Fruit fly (Drosophila melanogaster): Measurements from ENCODE around the gene CG11664.

The CG11664 gene

dm6 chrX:908763-909497 is 33.4 kb downstream of the CG11664 start:
- TF ChIP-seq CTCF (optimal IDR thresholded peaks at IDR 0.05): no peak

- no peak for TF ChIP-seq CTCF (optimal IDR thresholded peaks at IDR 0.05)
- no peak for TF ChIP-seq CG8478 (optimal IDR thresholded peaks at IDR 0.05)
Observed at dm6 chrX:921359-921758, 45.8 kb downstream of the CG11664 start.
